Fruit fly (Drosophila melanogaster) whole organism, larva: ENCODE data around the gene mTerf3.

ENCODE experiments used
- noc ChIP-seq: fragments of 200-800 bp; sonication (Bioruptor generic); optimal IDR thresholded peaks from 3 replicates; lab custom pipeline; 2019; ENCODE audit warnings: missing biosample characterization, mild to moderate bottlenecking, missing genetic modification characterization, moderate library complexity

mTerf3 gene

dm6 chr3L:20520687-20521169 lies at the start of gene mTerf3, which contains the start of gene CG5104:
mTerf3 (minus strand) TSS chr3L:20520772.
CG5104 (plus strand) TSS chr3L:20521009.
- TF ChIP-seq noc (tag; lab: Kevin White, UChicago): peak; percentile 21

dm6 chr3L:20570134-20570533 lies 49.6 kb upstream of the mTerf3 start:
- TF ChIP-seq noc (tag; lab: Kevin White, UChicago): no peak

- no peak for TF ChIP-seq noc (tag; lab: Kevin White, UChicago)
Observed at dm6 chr3L:20565561-20566128, 45.1 kb upstream of the mTerf3 start.

dm6 chr3L:20563767-20564166 lies 43.2 kb upstream of the mTerf3 start:
- TF ChIP-seq noc (tag; lab: Kevin White, UChicago): no peak

dm6 chr3L:20562649-20563048 lies 42.1 kb upstream of the mTerf3 start:
- no peak for TF ChIP-seq noc (tag; lab: Kevin White, UChicago)

dm6 chr3L:20557065-20557464 lies 36.5 kb upstream of the mTerf3 start:
- TF ChIP-seq noc (tag; lab: Kevin White, UChicago): no peak

dm6 chr3L:20556371-20556770 lies 35.8 kb upstream of the mTerf3 start:
- no peak for TF ChIP-seq noc (tag; lab: Kevin White, UChicago)

- TF ChIP-seq noc (tag; lab: Kevin White, UChicago): no peak
Observed at dm6 chr3L:20551862-20552261, 31.3 kb upstream of the mTerf3 start.

dm6 chr3L:20549358-20549757 lies 28.8 kb upstream of the mTerf3 start:
- TF ChIP-seq noc (tag; lab: Kevin White, UChicago): no peak

dm6 chr3L:20548201-20548854 lies 27.8 kb upstream of the mTerf3 start:
- peak; percentile 4 for TF ChIP-seq noc (tag; lab: Kevin White, UChicago)

dm6 chr3L:20540975-20541951 lies 20.7 kb upstream of the mTerf3 start:
- no peak for TF ChIP-seq noc (tag; lab: Kevin White, UChicago)

- TF ChIP-seq noc (tag; lab: Kevin White, UChicago): peak; percentile 88
Observed at dm6 chr3L:20540182-20540974, 19.8 kb upstream of the mTerf3 start, which contains the start of gene Rcd2. Rcd2 (minus strand) TSS chr3L:20540417.

dm6 chr3L:20539116-20539990 lies 18.8 kb upstream of the mTerf3 start:
- peak; percentile 24 for TF ChIP-seq noc (tag; lab: Kevin White, UChicago)

- no peak for TF ChIP-seq noc (tag; lab: Kevin White, UChicago)
Observed at dm6 chr3L:20538458-20538857, 17.9 kb upstream of the mTerf3 start.
